Worm (Caenorhabditis elegans): ENCODE measurements around the gene emc-2.

- no peak for TF ChIP-seq ama-1 (optimal IDR thresholded peaks at IDR 0.05)
- TF ChIP-seq lin-13 (GFP tag; optimal IDR thresholded peaks at IDR 0.05) = no peak
- no peak for TF ChIP-seq mdl-1 (tag; optimal IDR thresholded peaks at IDR 0.05)
- TF ChIP-seq snpc-4 (tag; optimal IDR thresholded peaks at IDR 0.05) = no peak
- TF ChIP-seq nhr-77 (tag; optimal IDR thresholded peaks at IDR 0.05) = no peak
- no peak for TF ChIP-seq ztf-4 (tag; optimal IDR thresholded peaks at IDR 0.05)
- TF ChIP-seq xbp-1 (tag; optimal IDR thresholded peaks at IDR 0.05) = no peak
These were observed 15.3 kb upstream of the emc-2 start, which contains the start of gene vig-1 for ce11 chrII:1320987-1321807.

Measured in whole organism, L1 larva.